Fruit fly (Drosophila melanogaster): ENCODE results near the gene Sfmbt.

dm6 chr2L:13130291-13130690 is 46.3 kb downstream of the Sfmbt start, which contains the start of gene CG5122:
- no peak for TF ChIP-seq CTCF (optimal IDR thresholded peaks at IDR 0.05)
- no peak for TF ChIP-seq CG8478 (optimal IDR thresholded peaks at IDR 0.05)
